Worm (Caenorhabditis elegans) whole organism, L3 larva: ENCODE data around the gene rsp-4.

Experiments used
- aly-2 ChIP-seq: fragments of 150-350 bp; optimal IDR thresholded peaks from 2 replicates; lab custom pipeline; 2014; ENCODE audit warnings: missing biosample characterization, missing genetic modification characterization
- ama-1 ChIP-seq: fragments of 150-350 bp; optimal IDR thresholded peaks from 2 replicates; lab custom pipeline; 2018
- ceh-16 ChIP-seq: sonication (generic microtip); optimal IDR thresholded peaks from 2 replicates; lab custom pipeline; 2017; ENCODE audit warnings: missing biosample characterization, missing genetic modification characterization
- ceh-28 ChIP-seq: fragments of 150-350 bp; optimal IDR thresholded peaks from 2 replicates; lab custom pipeline; 2014; ENCODE audit warnings: missing biosample characterization, missing genetic modification reagents, missing genetic modification characterization
- ceh-82 ChIP-seq: fragments of 150-350 bp; optimal IDR thresholded peaks from 2 replicates; lab custom pipeline; 2014; ENCODE audit warnings: missing biosample characterization, missing genetic modification characterization
- ceh-9 ChIP-seq: sonication (generic microtip); optimal IDR thresholded peaks from 2 replicates; lab custom pipeline; 2018; ENCODE audit warnings: missing biosample characterization, missing genetic modification characterization
- egl-27 ChIP-seq: sonication (generic microtip); optimal IDR thresholded peaks from 4 replicates; lab custom pipeline; 2017; ENCODE audit warnings: missing biosample characterization, missing genetic modification reagents, missing genetic modification characterization
- egl-5 ChIP-seq: fragments of 150-350 bp; optimal IDR thresholded peaks from 2 replicates; lab custom pipeline; 2017; ENCODE audit warnings: missing biosample characterization, missing genetic modification reagents, missing genetic modification characterization, inconsistent platforms
- elt-2 ChIP-seq: sonication (generic microtip); optimal IDR thresholded peaks from 2 replicates; lab custom pipeline; 2016; ENCODE audit warnings: missing genetic modification reagents, mild to moderate bottlenecking, missing genetic modification characterization, missing compliant biosample characterization
- fkh-2 ChIP-seq: fragments of 150-350 bp; optimal IDR thresholded peaks from 2 replicates; lab custom pipeline; 2014; ENCODE audit warnings: missing biosample characterization, missing genetic modification reagents, missing genetic modification characterization
- fos-1 ChIP-seq: fragments of 150-350 bp; optimal IDR thresholded peaks from 2 replicates; lab custom pipeline; 2014; ENCODE audit warnings: missing biosample characterization, missing genetic modification characterization
- hmg-11 ChIP-seq: sonication (generic microtip); optimal IDR thresholded peaks from 2 replicates; lab custom pipeline; 2016; ENCODE audit warnings: missing genetic modification characterization, missing compliant biosample characterization
- jun-1 ChIP-seq: fragments of 150-350 bp; optimal IDR thresholded peaks from 2 replicates; lab custom pipeline; 2014; ENCODE audit warnings: missing biosample characterization, missing genetic modification reagents, missing genetic modification characterization
- lin-15B ChIP-seq: fragments of 150-350 bp; optimal IDR thresholded peaks from 2 replicates; lab custom pipeline; 2014; ENCODE audit warnings: missing biosample characterization, missing genetic modification characterization
- lin-39 ChIP-seq: fragments of 150-350 bp; optimal IDR thresholded peaks from 2 replicates; lab custom pipeline; 2018; ENCODE audit warnings: missing biosample characterization, missing genetic modification reagents, missing genetic modification characterization
- mdl-1 ChIP-seq: fragments of 150-350 bp; optimal IDR thresholded peaks from 2 replicates; lab custom pipeline; 2014; ENCODE audit warnings: missing biosample characterization, missing genetic modification characterization
- nfya-1 ChIP-seq: sonication (generic microtip); optimal IDR thresholded peaks from 2 replicates; lab custom pipeline; 2017; ENCODE audit warnings: missing genetic modification characterization, mild to moderate bottlenecking, missing compliant biosample characterization, antibody characterized with exemption, moderate library complexity; ENCODE audit not compliant: insufficient read depth
- nhr-11 ChIP-seq: fragments of 150-350 bp; optimal IDR thresholded peaks from 2 replicates; lab custom pipeline; 2014; ENCODE audit warnings: missing biosample characterization, missing genetic modification characterization
- nhr-23 ChIP-seq: fragments of 150-350 bp; optimal IDR thresholded peaks from 2 replicates; lab custom pipeline; 2014; ENCODE audit warnings: missing biosample characterization, missing genetic modification reagents, missing genetic modification characterization
- nhr-237 ChIP-seq: fragments of 150-350 bp; optimal IDR thresholded peaks from 2 replicates; lab custom pipeline; 2014; ENCODE audit warnings: missing biosample characterization, missing genetic modification characterization
- nhr-25 ChIP-seq: sonication (generic microtip); optimal IDR thresholded peaks from 2 replicates; lab custom pipeline; 2017; ENCODE audit warnings: missing biosample characterization, missing genetic modification characterization
- nhr-28 ChIP-seq: fragments of 150-350 bp; optimal IDR thresholded peaks from 2 replicates; lab custom pipeline; 2014; ENCODE audit warnings: missing biosample characterization, missing genetic modification characterization
- nhr-67 ChIP-seq: fragments of 150-350 bp; optimal IDR thresholded peaks from 2 replicates; lab custom pipeline; 2014; ENCODE audit warnings: missing biosample characterization, missing genetic modification characterization
- nhr-76 ChIP-seq: fragments of 150-350 bp; sonication (generic microtip); optimal IDR thresholded peaks from 5 replicates; lab custom pipeline; 2014; ENCODE audit warnings: missing biosample characterization, missing genetic modification characterization
- nhr-77 ChIP-seq: fragments of 150-350 bp; optimal IDR thresholded peaks from 2 replicates; lab custom pipeline; 2014; ENCODE audit warnings: missing biosample characterization, missing genetic modification characterization
- pha-4 ChIP-seq: fragments of 150-350 bp; optimal IDR thresholded peaks from 2 replicates; lab custom pipeline; 2014; ENCODE audit warnings: missing biosample characterization, missing genetic modification reagents, missing genetic modification characterization
- pqm-1 ChIP-seq: fragments of 150-350 bp; optimal IDR thresholded peaks from 2 replicates; lab custom pipeline; 2017; ENCODE audit warnings: missing biosample characterization, missing genetic modification characterization, inconsistent platforms
- sea-2 ChIP-seq: fragments of 150-350 bp; sonication (generic microtip); optimal IDR thresholded peaks from 4 replicates; lab custom pipeline; 2014; ENCODE audit warnings: missing biosample characterization, missing genetic modification reagents, missing genetic modification characterization
- skn-1 ChIP-seq: fragments of 150-350 bp; optimal IDR thresholded peaks from 2 replicates; lab custom pipeline; 2014; ENCODE audit warnings: missing biosample characterization, missing genetic modification characterization
- snpc-4 ChIP-seq: fragments of 150-350 bp; optimal IDR thresholded peaks from 2 replicates; lab custom pipeline; 2014; ENCODE audit warnings: missing biosample characterization, missing genetic modification characterization
- unc-39 ChIP-seq: sonication (generic microtip); optimal IDR thresholded peaks from 4 replicates; lab custom pipeline; 2017; ENCODE audit warnings: missing biosample characterization, missing genetic modification characterization
- unc-62 ChIP-seq: fragments of 150-350 bp; sonication (generic microtip); optimal IDR thresholded peaks from 4 replicates; lab custom pipeline; 2014; ENCODE audit warnings: missing biosample characterization, missing genetic modification reagents, missing genetic modification characterization
- zag-1 ChIP-seq: fragments of 150-350 bp; optimal IDR thresholded peaks from 2 replicates; lab custom pipeline; 2014; ENCODE audit warnings: missing biosample characterization, missing genetic modification characterization
- ztf-4 ChIP-seq: fragments of 150-350 bp; optimal IDR thresholded peaks from 2 replicates; lab custom pipeline; 2014; ENCODE audit warnings: missing biosample characterization, missing genetic modification characterization

The rsp-4 gene

DNA sequence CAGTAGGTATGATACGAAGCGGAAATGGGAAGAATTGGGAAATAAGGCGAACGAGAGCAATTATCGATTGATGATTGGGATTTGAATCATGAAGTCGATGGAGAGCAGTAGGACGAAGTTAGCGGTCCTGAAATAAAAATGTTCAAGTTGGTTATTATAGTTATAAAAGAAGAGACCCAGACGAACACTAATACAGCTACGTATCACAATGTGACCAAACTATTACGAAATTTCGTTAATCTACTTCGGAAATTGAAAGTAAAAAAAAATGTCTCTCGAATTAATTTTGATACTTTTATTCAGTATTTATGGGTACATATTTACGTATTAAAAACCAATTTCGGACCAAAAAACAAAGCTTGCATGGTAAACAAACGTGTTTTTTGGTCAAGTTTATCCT is 37.8 kb upstream of the rsp-4 start:
- TF ChIP-seq nhr-28 (tag; lab: Kevin White, UChicago) = no peak
- peak; percentile 61 for TF ChIP-seq elt-2 (tag; lab: Kevin White, UChicago)
- no peak for TF ChIP-seq nhr-237 (tag; lab: Kevin White, UChicago)

- TF ChIP-seq nfya-1 (tag; lab: Kevin White, UChicago) = peak; percentile 82
- peak; percentile 49 for TF ChIP-seq nhr-25 (tag; lab: Kevin White, UChicago)
- TF ChIP-seq ceh-16 = no peak
- peak; percentile 85 for TF ChIP-seq pha-4 (tag; lab: Kevin White, UChicago)
- TF ChIP-seq fkh-2 (tag; lab: Kevin White, UChicago) = no peak
- peak; percentile 85 for TF ChIP-seq elt-2 (tag; lab: Kevin White, UChicago)
- TF ChIP-seq ceh-28 (tag; lab: Kevin White, UChicago) = peak; percentile 32
- peak; percentile 46 for TF ChIP-seq nhr-23 (tag; lab: Kevin White, UChicago)
- TF ChIP-seq fos-1 (tag; lab: Kevin White, UChicago) = no peak
- no peak for TF ChIP-seq skn-1 (tag; lab: Kevin White, UChicago)
- no peak for TF ChIP-seq ceh-9 (tag; lab: Kevin White, UChicago)
- TF ChIP-seq ztf-4 (tag; lab: Kevin White, UChicago) = no peak
- TF ChIP-seq hmg-11 (tag; lab: Kevin White, UChicago) = peak; percentile 49
- TF ChIP-seq aly-2 (tag; lab: Kevin White, UChicago) = no peak
- no peak for TF ChIP-seq unc-62 (GFP tag; lab: Kevin White, UChicago)
- no peak for TF ChIP-seq nhr-11 (tag; lab: Kevin White, UChicago)
- peak; percentile 66 for TF ChIP-seq ama-1
- TF ChIP-seq mdl-1 (tag; lab: Kevin White, UChicago) = no peak
- peak; percentile 11 for TF ChIP-seq jun-1 (tag; lab: Kevin White, UChicago)
- no peak for TF ChIP-seq ceh-82 (tag; lab: Kevin White, UChicago)
- no peak for TF ChIP-seq lin-15B (tag; lab: Kevin White, UChicago)
- TF ChIP-seq lin-39 = peak; percentile 13
- TF ChIP-seq pqm-1 (tag; lab: Kevin White, UChicago) = no peak
- TF ChIP-seq egl-27 = peak; percentile 6
These were observed 37.4 kb upstream of the rsp-4 start for ce11 chrII:5426054-5426453.

DNA sequence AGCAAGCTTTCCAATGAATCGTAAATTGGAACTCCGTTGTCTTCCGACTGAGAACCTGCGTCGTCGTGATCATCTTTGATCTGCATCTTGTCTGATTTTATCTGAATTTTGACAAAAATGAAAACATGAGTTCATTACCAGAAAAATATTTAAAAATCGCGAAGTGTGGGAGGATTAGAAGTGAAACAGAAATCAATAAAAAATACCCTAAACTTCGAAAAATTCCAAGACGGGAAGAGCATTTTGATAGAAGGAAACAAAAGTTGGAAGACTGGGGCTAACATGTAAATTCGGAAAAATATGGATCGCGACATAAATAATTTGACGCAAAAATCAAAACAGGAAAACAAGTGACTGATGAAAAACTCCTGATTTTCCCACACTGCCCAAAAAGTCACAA is 37.0 kb upstream of the rsp-4 start, which contains the start of gene F07F6.8:
TSS of gene F07F6.8 (minus strand) at position 101 of the 400 bp plus-strand sequence.
- TF ChIP-seq ceh-82 (tag; lab: Kevin White, UChicago) (no peak), nhr-28 (tag; lab: Kevin White, UChicago) (no peak), elt-2 (tag; lab: Kevin White, UChicago) (no peak), aly-2 (tag; lab: Kevin White, UChicago) (no peak), unc-39 (no peak)
- TF ChIP-seq, all 47 proteins: peak for 0

ce11 chrII:5423832-5424231 is 35.2 kb upstream of the rsp-4 start, which contains the start of gene F07F6.7:
TSS of gene F07F6.7 (minus strand) at chrII:5423858.
- TF ChIP-seq ztf-4 (tag; lab: Kevin White, UChicago) (no peak), elt-2 (tag; lab: Kevin White, UChicago) (peak; percentile 6)

ce11 chrII:5420947-5421614 is 32.4 kb upstream of the rsp-4 start, which contains the start of gene tofu-6:
TSS of gene tofu-6 (plus strand) at chrII:5421248.
- TF ChIP-seq nhr-25 (tag; lab: Kevin White, UChicago) = peak; percentile 13
- TF ChIP-seq sea-2 = no peak
- TF ChIP-seq pha-4 (tag; lab: Kevin White, UChicago) = peak; percentile 71
- TF ChIP-seq unc-39 = no peak
- peak; percentile 45 for TF ChIP-seq nfya-1 (tag; lab: Kevin White, UChicago)

DNA sequence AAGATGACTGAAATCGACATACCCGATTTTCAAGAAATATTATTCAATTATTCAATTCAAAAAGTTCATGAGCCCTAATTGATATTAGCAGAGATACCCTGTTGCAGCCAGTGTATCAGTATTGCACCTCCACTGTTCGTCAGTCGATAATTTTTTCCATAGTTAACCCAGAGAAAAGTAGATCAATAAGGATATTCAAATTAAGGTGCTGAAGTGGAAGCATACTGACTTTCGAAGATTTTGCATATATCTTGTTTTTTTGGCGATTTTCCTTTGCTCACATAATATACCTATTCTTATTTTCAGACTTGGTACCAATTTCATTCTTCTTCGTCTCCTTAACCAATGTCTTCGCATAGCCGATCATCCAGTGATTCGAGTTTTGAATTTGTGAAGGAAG is 30.3 kb upstream of the rsp-4 start, which contains the start of gene EEED8.15:
TSS of gene EEED8.15 (plus strand) at position 301 of the 400 bp plus-strand sequence.
- TF ChIP-seq skn-1 (tag; lab: Kevin White, UChicago) (no peak), unc-62 (GFP tag; lab: Kevin White, UChicago) (no peak), ceh-82 (tag; lab: Kevin White, UChicago) (no peak), mdl-1 (tag; lab: Kevin White, UChicago) (no peak), snpc-4 (tag; lab: Kevin White, UChicago) (no peak), ama-1 (no peak), nhr-67 (no peak), zag-1 (tag; lab: Kevin White, UChicago) (no peak), egl-5 (tag; lab: Kevin White, UChicago) (no peak), nhr-76 (no peak), nhr-77 (tag; lab: Kevin White, UChicago) (no peak), fkh-2 (tag; lab: Kevin White, UChicago) (no peak), lin-39 (no peak)
